Worm (Caenorhabditis elegans) whole organism, L3 larva: ENCODE data around the gene C16C10.13.
A peak's percentile ranks its signal among the peaks of the same experiment; 100 is the strongest.

ENCODE experiments used
- R02D3.7 ChIP-seq: fragments of 150-350 bp; optimal IDR thresholded peaks from 2 replicates; lab custom pipeline; 2014; ENCODE audit warnings: missing biosample characterization, missing genetic modification characterization
- ZK546.5 ChIP-seq: sonication (generic microtip); optimal IDR thresholded peaks from 2 replicates; lab custom pipeline; 2017; ENCODE audit warnings: missing biosample characterization, missing genetic modification characterization
- aly-2 ChIP-seq: fragments of 150-350 bp; optimal IDR thresholded peaks from 2 replicates; lab custom pipeline; 2014; ENCODE audit warnings: missing biosample characterization, missing genetic modification characterization
- ama-1 ChIP-seq: fragments of 150-350 bp; optimal IDR thresholded peaks from 2 replicates; lab custom pipeline; 2018
- ceh-16 ChIP-seq: sonication (generic microtip); optimal IDR thresholded peaks from 2 replicates; lab custom pipeline; 2017; ENCODE audit warnings: missing biosample characterization, missing genetic modification characterization
- ceh-28 ChIP-seq: fragments of 150-350 bp; optimal IDR thresholded peaks from 2 replicates; lab custom pipeline; 2014; ENCODE audit warnings: missing biosample characterization, missing genetic modification reagents, missing genetic modification characterization
- ceh-82 ChIP-seq: fragments of 150-350 bp; optimal IDR thresholded peaks from 2 replicates; lab custom pipeline; 2014; ENCODE audit warnings: missing biosample characterization, missing genetic modification characterization
- ceh-9 ChIP-seq: sonication (generic microtip); optimal IDR thresholded peaks from 2 replicates; lab custom pipeline; 2018; ENCODE audit warnings: missing biosample characterization, missing genetic modification characterization
- daf-12 ChIP-seq: fragments of 150-350 bp; optimal IDR thresholded peaks from 2 replicates; lab custom pipeline; 2014; ENCODE audit warnings: missing biosample characterization, missing genetic modification reagents, missing genetic modification characterization
- egl-27 ChIP-seq: sonication (generic microtip); optimal IDR thresholded peaks from 4 replicates; lab custom pipeline; 2017; ENCODE audit warnings: missing biosample characterization, missing genetic modification reagents, missing genetic modification characterization
- egl-5 ChIP-seq: fragments of 150-350 bp; optimal IDR thresholded peaks from 2 replicates; lab custom pipeline; 2017; ENCODE audit warnings: missing biosample characterization, missing genetic modification reagents, missing genetic modification characterization, inconsistent platforms
- elt-1 ChIP-seq: fragments of 150-350 bp; optimal IDR thresholded peaks from 2 replicates; lab custom pipeline; 2014; ENCODE audit warnings: missing biosample characterization, missing genetic modification characterization
- elt-2 ChIP-seq: sonication (generic microtip); optimal IDR thresholded peaks from 2 replicates; lab custom pipeline; 2016; ENCODE audit warnings: missing genetic modification reagents, mild to moderate bottlenecking, missing genetic modification characterization, missing compliant biosample characterization
- elt-3 ChIP-seq, 3 experiments: fragments of 150-350 bp in 1 of 3; sonication (generic microtip) in 2 of 3; optimal IDR thresholded peaks; 2 replicates in 2 of 3; 4 replicates in 1 of 3; lab custom pipeline; 2014 to 2017; ENCODE audit warnings: missing biosample characterization in 3 of 3, missing genetic modification characterization in 3 of 3
- eor-1 ChIP-seq, 2 experiments: fragments of 150-350 bp; optimal IDR thresholded peaks; 2 replicates each; lab custom pipeline; 2014 to 2018; ENCODE audit warnings: missing biosample characterization in 2 of 2, missing genetic modification characterization in 2 of 2
- fkh-10 ChIP-seq: sonication (generic microtip); optimal IDR thresholded peaks from 2 replicates; lab custom pipeline; 2017; ENCODE audit warnings: missing biosample characterization, missing genetic modification reagents, missing genetic modification characterization
- fkh-2 ChIP-seq: fragments of 150-350 bp; optimal IDR thresholded peaks from 2 replicates; lab custom pipeline; 2014; ENCODE audit warnings: missing biosample characterization, missing genetic modification reagents, missing genetic modification characterization
- fos-1 ChIP-seq: fragments of 150-350 bp; optimal IDR thresholded peaks from 2 replicates; lab custom pipeline; 2014; ENCODE audit warnings: missing biosample characterization, missing genetic modification characterization
- hmg-11 ChIP-seq: sonication (generic microtip); optimal IDR thresholded peaks from 2 replicates; lab custom pipeline; 2016; ENCODE audit warnings: missing genetic modification characterization, missing compliant biosample characterization
- jun-1 ChIP-seq: fragments of 150-350 bp; optimal IDR thresholded peaks from 2 replicates; lab custom pipeline; 2014; ENCODE audit warnings: missing biosample characterization, missing genetic modification reagents, missing genetic modification characterization
- lin-15B ChIP-seq: fragments of 150-350 bp; optimal IDR thresholded peaks from 2 replicates; lab custom pipeline; 2014; ENCODE audit warnings: missing biosample characterization, missing genetic modification characterization
- lin-39 ChIP-seq: fragments of 150-350 bp; optimal IDR thresholded peaks from 2 replicates; lab custom pipeline; 2018; ENCODE audit warnings: missing biosample characterization, missing genetic modification reagents, missing genetic modification characterization
- lsy-12 ChIP-seq: sonication (generic microtip); optimal IDR thresholded peaks from 2 replicates; lab custom pipeline; 2016; ENCODE audit warnings: mild to moderate bottlenecking, missing genetic modification characterization, missing compliant biosample characterization
- mdl-1 ChIP-seq: fragments of 150-350 bp; optimal IDR thresholded peaks from 2 replicates; lab custom pipeline; 2014; ENCODE audit warnings: missing biosample characterization, missing genetic modification characterization
- mml-1 ChIP-seq: fragments of 150-350 bp; sonication (generic microtip); optimal IDR thresholded peaks from 3 replicates; lab custom pipeline; 2014; ENCODE audit warnings: missing biosample characterization, missing genetic modification characterization
- nfya-1 ChIP-seq: sonication (generic microtip); optimal IDR thresholded peaks from 2 replicates; lab custom pipeline; 2017; ENCODE audit warnings: missing genetic modification characterization, mild to moderate bottlenecking, missing compliant biosample characterization, antibody characterized with exemption, moderate library complexity; ENCODE audit not compliant: insufficient read depth
- nhr-11 ChIP-seq: fragments of 150-350 bp; optimal IDR thresholded peaks from 2 replicates; lab custom pipeline; 2014; ENCODE audit warnings: missing biosample characterization, missing genetic modification characterization
- nhr-12 ChIP-seq: fragments of 150-350 bp; optimal IDR thresholded peaks from 2 replicates; lab custom pipeline; 2014; ENCODE audit warnings: missing biosample characterization, missing genetic modification characterization
- nhr-23 ChIP-seq: fragments of 150-350 bp; optimal IDR thresholded peaks from 2 replicates; lab custom pipeline; 2014; ENCODE audit warnings: missing biosample characterization, missing genetic modification reagents, missing genetic modification characterization
- nhr-237 ChIP-seq: fragments of 150-350 bp; optimal IDR thresholded peaks from 2 replicates; lab custom pipeline; 2014; ENCODE audit warnings: missing biosample characterization, missing genetic modification characterization
- nhr-25 ChIP-seq: sonication (generic microtip); optimal IDR thresholded peaks from 2 replicates; lab custom pipeline; 2017; ENCODE audit warnings: missing biosample characterization, missing genetic modification characterization
- nhr-28 ChIP-seq: fragments of 150-350 bp; optimal IDR thresholded peaks from 2 replicates; lab custom pipeline; 2014; ENCODE audit warnings: missing biosample characterization, missing genetic modification characterization
- nhr-43 ChIP-seq: sonication (generic microtip); optimal IDR thresholded peaks from 2 replicates; lab custom pipeline; 2016; ENCODE audit warnings: mild to moderate bottlenecking, missing genetic modification characterization, missing compliant biosample characterization; ENCODE audit not compliant: poor library complexity, severe bottlenecking
- nhr-67 ChIP-seq: fragments of 150-350 bp; optimal IDR thresholded peaks from 2 replicates; lab custom pipeline; 2014; ENCODE audit warnings: missing biosample characterization, missing genetic modification characterization
- nhr-76 ChIP-seq: fragments of 150-350 bp; sonication (generic microtip); optimal IDR thresholded peaks from 5 replicates; lab custom pipeline; 2014; ENCODE audit warnings: missing biosample characterization, missing genetic modification characterization
- nhr-77 ChIP-seq: fragments of 150-350 bp; optimal IDR thresholded peaks from 2 replicates; lab custom pipeline; 2014; ENCODE audit warnings: missing biosample characterization, missing genetic modification characterization
- pha-4 ChIP-seq: fragments of 150-350 bp; optimal IDR thresholded peaks from 2 replicates; lab custom pipeline; 2014; ENCODE audit warnings: missing biosample characterization, missing genetic modification reagents, missing genetic modification characterization
- pqm-1 ChIP-seq: fragments of 150-350 bp; optimal IDR thresholded peaks from 2 replicates; lab custom pipeline; 2017; ENCODE audit warnings: missing biosample characterization, missing genetic modification characterization, inconsistent platforms
- sea-2 ChIP-seq: fragments of 150-350 bp; sonication (generic microtip); optimal IDR thresholded peaks from 4 replicates; lab custom pipeline; 2014; ENCODE audit warnings: missing biosample characterization, missing genetic modification reagents, missing genetic modification characterization
- skn-1 ChIP-seq: fragments of 150-350 bp; optimal IDR thresholded peaks from 2 replicates; lab custom pipeline; 2014; ENCODE audit warnings: missing biosample characterization, missing genetic modification characterization
- snpc-4 ChIP-seq: fragments of 150-350 bp; optimal IDR thresholded peaks from 2 replicates; lab custom pipeline; 2014; ENCODE audit warnings: missing biosample characterization, missing genetic modification characterization
- tbx-2 ChIP-seq: sonication (generic microtip); optimal IDR thresholded peaks from 2 replicates; lab custom pipeline; 2016; ENCODE audit warnings: mild to moderate bottlenecking, missing genetic modification characterization, missing compliant biosample characterization
- unc-39 ChIP-seq: sonication (generic microtip); optimal IDR thresholded peaks from 4 replicates; lab custom pipeline; 2017; ENCODE audit warnings: missing biosample characterization, missing genetic modification characterization
- unc-62 ChIP-seq: fragments of 150-350 bp; sonication (generic microtip); optimal IDR thresholded peaks from 4 replicates; lab custom pipeline; 2014; ENCODE audit warnings: missing biosample characterization, missing genetic modification reagents, missing genetic modification characterization
- zag-1 ChIP-seq: fragments of 150-350 bp; optimal IDR thresholded peaks from 2 replicates; lab custom pipeline; 2014; ENCODE audit warnings: missing biosample characterization, missing genetic modification characterization
- ztf-11 ChIP-seq: fragments of 150-350 bp; optimal IDR thresholded peaks from 2 replicates; lab custom pipeline; 2014; ENCODE audit warnings: missing biosample characterization, missing genetic modification characterization
- ztf-4 ChIP-seq: fragments of 150-350 bp; optimal IDR thresholded peaks from 2 replicates; lab custom pipeline; 2014; ENCODE audit warnings: missing biosample characterization, missing genetic modification characterization

The C16C10.13 gene

DNA sequence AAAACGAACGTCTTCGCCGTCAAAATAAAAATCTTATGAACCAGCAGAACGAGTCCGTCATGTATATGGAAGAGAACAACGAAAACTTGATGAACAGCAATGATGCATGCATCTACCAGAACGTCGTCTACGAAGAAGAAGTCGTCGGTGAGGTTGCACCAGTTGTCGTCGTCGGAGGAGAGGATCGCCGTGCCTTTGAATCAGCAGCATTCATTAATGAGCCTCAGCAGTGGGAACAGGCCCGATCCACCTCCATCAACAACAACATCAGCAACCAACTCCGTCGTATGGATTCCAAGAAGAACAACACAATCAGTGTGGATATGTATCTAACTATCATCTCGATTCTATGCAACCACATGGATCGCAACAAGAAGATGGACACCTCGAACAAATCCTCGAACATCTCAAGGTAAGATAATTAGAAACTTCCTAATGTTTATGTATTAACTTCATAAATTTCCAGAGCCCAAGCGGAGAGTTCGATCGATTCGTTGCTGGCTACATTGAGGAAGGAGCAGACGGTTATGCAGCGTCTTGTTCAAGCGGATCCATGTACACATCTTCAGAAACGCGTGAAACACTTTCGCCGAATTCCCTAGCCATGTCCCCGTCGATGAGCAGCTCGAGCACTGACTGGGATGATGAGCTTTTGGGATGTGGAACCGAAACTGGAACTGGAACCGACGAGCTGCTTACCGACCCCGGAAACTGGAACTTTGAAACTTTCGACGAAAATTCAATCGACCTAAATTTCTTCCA is 18.3 kb downstream of the C16C10.13 start:
- TF ChIP-seq nhr-23 (tag; lab: Kevin White, UChicago) (peak; percentile 1), lin-39 (tag; lab: Kevin White, UChicago) (no peak), daf-12 (tag; lab: Kevin White, UChicago) (no peak), egl-27 (no peak), pqm-1 (tag; lab: Kevin White, UChicago) (no peak), ama-1 (lab: Kevin White, UChicago) (peak; percentile 52)

DNA sequence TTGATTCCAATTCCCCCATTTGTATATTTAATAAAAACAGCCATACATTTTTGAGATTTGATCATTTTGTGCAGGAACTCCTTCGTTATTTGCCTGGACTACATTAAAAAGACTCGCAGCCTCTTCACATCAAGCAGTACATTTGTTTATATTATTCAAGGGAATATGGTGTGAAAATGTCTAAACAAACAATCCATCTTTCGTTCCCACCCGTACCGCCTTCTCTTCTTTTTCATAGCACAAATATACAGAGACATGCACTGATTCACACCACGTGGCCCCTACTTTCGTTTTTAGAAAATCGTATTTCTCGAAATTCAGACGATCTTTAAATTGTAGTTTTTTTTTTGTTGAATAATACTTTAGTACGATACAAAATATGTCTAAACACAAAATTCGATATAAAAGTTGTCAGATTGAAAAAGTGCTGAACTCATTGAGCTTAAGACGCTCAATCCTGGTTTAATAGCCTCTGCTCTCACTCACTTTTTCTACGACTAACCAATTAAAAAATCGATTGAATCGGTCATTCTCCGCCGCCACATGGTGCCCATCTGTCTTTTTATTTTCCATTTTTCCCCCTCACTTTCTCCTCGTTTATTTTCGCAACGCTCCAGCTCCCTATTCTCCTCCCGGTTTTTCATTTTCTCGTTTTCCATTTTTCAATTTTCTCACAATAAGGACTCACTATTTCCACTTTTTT is 19.2 kb downstream of the C16C10.13 start:
- TF ChIP-seq unc-62 (GFP tag; lab: Kevin White, UChicago) (no peak), ceh-28 (tag; lab: Kevin White, UChicago) (peak; percentile 56), unc-39 (no peak), lin-15B (no peak), ceh-82 (tag; lab: Kevin White, UChicago) (peak; percentile 46), nhr-67 (tag; lab: Kevin White, UChicago) (no peak), snpc-4 (no peak), pqm-1 (tag; lab: Kevin White, UChicago) (peak; percentile 30), egl-5 (no peak), sea-2 (GFP tag; lab: Kevin White, UChicago) (no peak), ztf-4 (tag; lab: Kevin White, UChicago) (peak; percentile 60), tbx-2 (tag; lab: Kevin White, UChicago) (peak; percentile 87), skn-1 (no peak), nhr-23 (tag; lab: Kevin White, UChicago) (peak; percentile 60), R02D3.7 (peak; percentile 31), daf-12 (tag; lab: Kevin White, UChicago) (peak; percentile 49), fkh-2 (tag; lab: Kevin White, UChicago) (no peak), nhr-12 (no peak), ZK546.5 (tag; lab: Kevin White, UChicago) (no peak), elt-1 (tag; lab: Kevin White, UChicago) (no peak), pha-4 (tag; lab: Kevin White, UChicago) (peak; percentile 36), lin-39 (tag; lab: Kevin White, UChicago) (no peak), mml-1 (tag; lab: Kevin White, UChicago) (no peak), fkh-10 (GFP tag; lab: Kevin White, UChicago) (no peak), lsy-12 (tag; lab: Kevin White, UChicago) (peak; percentile 74), ama-1 (lab: Kevin White, UChicago) (peak; percentile 95), elt-3 (tag; optimal IDR thresholded peaks at IDR 0.05; lab: Kevin White, UChicago) (no peak), hmg-11 (tag; lab: Kevin White, UChicago) (peak; percentile 47), nhr-25 (peak; percentile 38), ceh-16 (no peak), egl-27 (no peak), aly-2 (tag; lab: Kevin White, UChicago) (peak; percentile 33), ztf-11 (tag; lab: Kevin White, UChicago) (no peak), jun-1 (tag; lab: Kevin White, UChicago) (peak; percentile 34), elt-2 (tag; lab: Kevin White, UChicago) (peak; percentile 58), nfya-1 (tag; lab: Kevin White, UChicago) (peak; percentile 56), nhr-77 (tag; lab: Kevin White, UChicago) (peak; percentile 46), nhr-28 (tag; lab: Kevin White, UChicago) (no peak), nhr-11 (tag; lab: Kevin White, UChicago) (no peak), mdl-1 (no peak), eor-1 (tag; optimal IDR thresholded peaks at IDR 0.05; lab: Kevin White, UChicago) (no peak), nhr-237 (tag; lab: Kevin White, UChicago) (no peak), zag-1 (tag; lab: Kevin White, UChicago) (no peak), ceh-9 (tag; lab: Kevin White, UChicago) (no peak), nhr-76 (tag; lab: Kevin White, UChicago) (no peak), nhr-43 (tag; lab: Kevin White, UChicago) (peak; percentile 84), fos-1 (tag; lab: Kevin White, UChicago) (no peak)
